Worm (Caenorhabditis elegans): ENCODE data around the gene W06G6.2.

ce11 chrV:16648317-16649018 is 19.4 kb downstream of the W06G6.2 start, which contains the start of gene W06G6.20:
- TF ChIP-seq nhr-237 (tag; optimal IDR thresholded peaks at IDR 0.05) (no peak), unc-39 (tag; optimal IDR thresholded peaks at IDR 0.05) (no peak), ztf-11 (tag; optimal IDR thresholded peaks at IDR 0.05) (no peak), elt-3 (tag; optimal IDR thresholded peaks at IDR 0.05) (no peak), pha-4 (tag; optimal IDR thresholded peaks at IDR 0.05) (no peak)
